Fruit fly (Drosophila melanogaster): ENCODE measurements around the gene Alr.
A peak's percentile ranks its signal among the peaks of the same experiment; 100 is the strongest.

Alr gene

dm6 chrX:19730844-19731243, 17.3 kb upstream of the Alr start, which contains the start of gene AP-1-2beta (continued):
- TF ChIP-seq D19A (tag; optimal IDR thresholded peaks at IDR 0.05): no peak
- TF ChIP-seq CG12219 (GFP tag; optimal IDR thresholded peaks at IDR 0.05): no peak
- no peak for TF ChIP-seq Poxn (GFP tag; IDR thresholded peaks at IDR 0.05)
- TF ChIP-seq CG11560 (tag; IDR thresholded peaks at IDR 0.05): no peak
- 0 out of 4 replicates have a peak, but pooled peaks have one; percentile 48 for TF ChIP-seq Dll (GFP tag; IDR thresholded peaks at IDR 0.05; ENCODE audit: partially characterized antibody)
- no peak for TF ChIP-seq CG15479 (GFP tag; optimal IDR thresholded peaks at IDR 0.05)
- TF ChIP-seq MESR4 (GFP tag; optimal IDR thresholded peaks at IDR 0.05): peak; percentile 89
- TF ChIP-seq CG30020 (tag; optimal IDR thresholded peaks at IDR 0.05): peak; percentile 28
- TF ChIP-seq sim (GFP tag; IDR thresholded peaks at IDR 0.05): no peak
- TF ChIP-seq stwl (tag; optimal IDR thresholded peaks at IDR 0.05): peak; percentile 75
- no peak for TF ChIP-seq CG2712 (tag; optimal IDR thresholded peaks at IDR 0.05)
- no peak for TF ChIP-seq CG9817 (tag; optimal IDR thresholded peaks at IDR 0.05)
- no peak for TF ChIP-seq CG6654 (GFP tag; optimal IDR thresholded peaks at IDR 0.05)
- TF ChIP-seq E2f1 (GFP tag; IDR thresholded peaks at IDR 0.05): no peak
- no peak for TF ChIP-seq Hsf (GFP tag; optimal IDR thresholded peaks at IDR 0.05)
- TF ChIP-seq kni (GFP tag; optimal IDR thresholded peaks at IDR 0.05): no peak
- TF ChIP-seq CG12155 (GFP tag; optimal IDR thresholded peaks at IDR 0.05): no peak
- no peak for TF ChIP-seq CG17361 (GFP tag; IDR thresholded peaks at IDR 0.05)
- TF ChIP-seq tx (GFP tag; optimal IDR thresholded peaks at IDR 0.05): no peak
- no peak for TF ChIP-seq lov (optimal IDR thresholded peaks at IDR 0.05)
- TF ChIP-seq lov (GFP tag; IDR thresholded peaks at IDR 0.05): no peak
- no peak for TF ChIP-seq HLH3B (GFP tag; IDR thresholded peaks at IDR 0.05)
- TF ChIP-seq br (optimal IDR thresholded peaks at IDR 0.05): no peak
- TF ChIP-seq CG12769 (tag; optimal IDR thresholded peaks at IDR 0.05): no peak
- no peak for TF ChIP-seq CG13123 (GFP tag; optimal IDR thresholded peaks at IDR 0.05)
- TF ChIP-seq Scr (GFP tag; IDR thresholded peaks at IDR 0.05; ENCODE audit: partially characterized antibody): peak; percentile 38
- no peak for TF ChIP-seq CG9876 (GFP tag; optimal IDR thresholded peaks at IDR 0.05)
- TF ChIP-seq CG7928 (GFP tag; optimal IDR thresholded peaks at IDR 0.05): no peak
- TF ChIP-seq Lhr (GFP tag; optimal IDR thresholded peaks at IDR 0.05): peak; percentile 11
- TF ChIP-seq cato (GFP tag; optimal IDR thresholded peaks at IDR 0.05; ENCODE audit: borderline replicate concordance): no peak
- no peak for TF ChIP-seq insv (GFP tag; optimal IDR thresholded peaks at IDR 0.05)
- TF ChIP-seq phol (tag; optimal IDR thresholded peaks at IDR 0.05): no peak
- TF ChIP-seq CG14667 (GFP tag; IDR thresholded peaks at IDR 0.05): no peak
- no peak for TF ChIP-seq fu2 (GFP tag; optimal IDR thresholded peaks at IDR 0.05)
- TF ChIP-seq HLH4C (GFP tag; IDR thresholded peaks at IDR 0.05; ENCODE audit: partially characterized antibody): peak; percentile 71
- TF ChIP-seq CG8478 (optimal IDR thresholded peaks at IDR 0.05): no peak
- peak; percentile 72; the same call in 2 of the 3 replicates for TF ChIP-seq CG6791 (GFP tag; IDR thresholded peaks at IDR 0.05; ENCODE audit: partially characterized antibody)
- TF ChIP-seq CG2202 (tag; optimal IDR thresholded peaks at IDR 0.05): no peak
- no peak for TF ChIP-seq toy (GFP tag; IDR thresholded peaks at IDR 0.05)
- TF ChIP-seq CG8944 (GFP tag; optimal IDR thresholded peaks at IDR 0.05): no peak
- TF ChIP-seq ara (GFP tag; IDR thresholded peaks at IDR 0.05): no peak
- no peak for TF ChIP-seq PHDP (tag; optimal IDR thresholded peaks at IDR 0.05)
- TF ChIP-seq CG7963 (GFP tag; IDR thresholded peaks at IDR 0.05; ENCODE audit: partially characterized antibody): 0 out of 3 replicates have a peak, but pooled peaks have one; percentile 30
- TF ChIP-seq bbx (GFP tag; IDR thresholded peaks at IDR 0.05; ENCODE audit: partially characterized antibody): peak; percentile 38; the same call in 1 of the 2 replicates
- no peak for TF ChIP-seq maf-S (GFP tag; optimal IDR thresholded peaks at IDR 0.05)
- TF ChIP-seq CG10431 (GFP tag; optimal IDR thresholded peaks at IDR 0.05): no peak
- no peak for TF ChIP-seq CG17186 (GFP tag; optimal IDR thresholded peaks at IDR 0.05)
- TF ChIP-seq Dref (GFP tag; IDR thresholded peaks at IDR 0.05): peak; percentile 69
- TF ChIP-seq Xrp1 (GFP tag; IDR thresholded peaks at IDR 0.05): no peak
- no peak for TF ChIP-seq lab (GFP tag; optimal IDR thresholded peaks at IDR 0.05)
- TF ChIP-seq gsb (GFP tag; IDR thresholded peaks at IDR 0.05): no peak
- TF ChIP-seq pfk (GFP tag; optimal IDR thresholded peaks at IDR 0.05): no peak
